Fruit fly (Drosophila melanogaster): ENCODE data around the gene CG32374.

Gene CG32374

DNA sequence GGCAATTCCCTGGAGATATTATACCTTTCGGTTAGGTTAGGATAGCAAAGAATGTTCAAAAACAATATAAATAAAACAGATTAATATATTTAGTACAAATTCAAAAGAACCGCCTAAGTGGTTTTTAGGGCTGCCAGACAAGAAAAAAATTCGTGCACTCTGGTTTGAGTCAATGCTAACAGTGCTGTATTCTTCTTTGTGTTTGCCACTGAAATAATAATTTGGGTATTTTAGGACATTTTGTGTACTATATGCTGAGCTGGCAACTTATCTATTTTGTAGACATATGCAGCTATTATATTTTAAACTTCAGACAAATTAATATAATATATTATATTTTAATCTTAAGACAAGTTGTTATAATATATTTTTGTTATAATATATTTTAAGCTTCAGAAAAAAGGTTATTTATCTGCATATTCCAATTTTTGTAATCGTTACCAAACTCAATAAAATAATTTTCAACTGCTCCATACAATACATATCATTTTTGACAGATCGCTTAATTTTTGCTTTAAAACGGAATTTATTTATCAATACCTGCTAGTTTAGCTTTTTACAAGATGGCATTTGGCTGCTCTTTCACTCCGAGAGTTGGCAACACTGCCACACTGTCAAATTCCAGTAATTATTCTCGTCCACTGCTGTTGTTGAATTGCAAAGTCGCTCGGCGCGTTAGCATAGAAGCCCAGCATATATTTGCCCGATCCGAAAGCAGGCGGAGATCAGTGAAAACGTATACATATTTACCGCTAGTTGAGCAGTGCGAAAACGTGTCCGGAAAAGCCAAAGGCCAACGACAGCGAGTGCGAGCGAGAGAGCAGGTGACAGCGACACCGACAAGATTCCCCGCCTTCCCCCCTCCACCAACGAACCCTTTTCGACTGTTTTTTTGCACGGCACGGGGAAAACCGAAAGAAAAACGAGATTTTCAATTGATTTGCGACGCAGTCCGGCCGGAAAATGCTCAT lies 30.3 kb downstream of the CG32374 start, which contains the start of gene CG7546 (continued):
- 0 out of 3 replicates have a peak, but pooled peaks have one; percentile 21 for TF ChIP-seq ci (GFP tag; IDR thresholded peaks at IDR 0.05)
- peak; percentile 20 for TF ChIP-seq CG8388 (GFP tag; optimal IDR thresholded peaks at IDR 0.05)
- no peak for TF ChIP-seq Trl (optimal IDR thresholded peaks at IDR 0.05)
- TF ChIP-seq Trl (GFP tag; optimal IDR thresholded peaks at IDR 0.05), result no peak
- TF ChIP-seq ken (GFP tag; IDR thresholded peaks at IDR 0.05), result 0 out of 3 replicates have a peak, but pooled peaks have one; percentile 15
- TF ChIP-seq Sin3A (optimal IDR thresholded peaks at IDR 0.05), result peak; percentile 9
- TF ChIP-seq Vsx1 (GFP tag; optimal IDR thresholded peaks at IDR 0.05), result no peak
- TF ChIP-seq Bdp1 (GFP tag; optimal IDR thresholded peaks at IDR 0.05), result no peak
- TF ChIP-seq CG10654 (GFP tag; optimal IDR thresholded peaks at IDR 0.05), result no peak
- no peak for TF ChIP-seq B-H2 (GFP tag; optimal IDR thresholded peaks at IDR 0.05)
- peak; percentile 9 for TF ChIP-seq D (optimal IDR thresholded peaks at IDR 0.05)
- TF ChIP-seq D (GFP tag; optimal IDR thresholded peaks at IDR 0.05), result no peak
- TF ChIP-seq ems (GFP tag; optimal IDR thresholded peaks at IDR 0.05), result no peak
- TF ChIP-seq Oaz (GFP tag; IDR thresholded peaks at IDR 0.05), result no peak
- no peak for TF ChIP-seq Sox100B (GFP tag; optimal IDR thresholded peaks at IDR 0.05)
- TF ChIP-seq Six4 (GFP tag; optimal IDR thresholded peaks at IDR 0.05), result no peak
- no peak for TF ChIP-seq CG12299 (tag; optimal IDR thresholded peaks at IDR 0.05)
- TF ChIP-seq CG17186 (GFP tag; optimal IDR thresholded peaks at IDR 0.05), result no peak
- TF ChIP-seq ab (GFP tag; optimal IDR thresholded peaks at IDR 0.05), result no peak
- no peak for TF ChIP-seq H15 (GFP tag; IDR thresholded peaks at IDR 0.05)
- TF ChIP-seq CG13894 (tag; optimal IDR thresholded peaks at IDR 0.05), result no peak
- TF ChIP-seq CG11093 (GFP tag; IDR thresholded peaks at IDR 0.05), result no peak
- TF ChIP-seq CG32532 (GFP tag; IDR thresholded peaks at IDR 0.05), result peak; percentile 50
- TF ChIP-seq sens-2 (GFP tag; IDR thresholded peaks at IDR 0.05), result no peak
- TF ChIP-seq Pdp1 (GFP tag; optimal IDR thresholded peaks at IDR 0.05), result peak in 1 of 2 experiments; percentile 21
- peak; percentile 10 for TF ChIP-seq Chrac-16 (GFP tag; optimal IDR thresholded peaks at IDR 0.05)
- no peak for TF ChIP-seq ATbp (GFP tag; optimal IDR thresholded peaks at IDR 0.05)
- peak; percentile 56 for TF ChIP-seq nmo (GFP tag; optimal IDR thresholded peaks at IDR 0.05)
- TF ChIP-seq CG16815 (GFP tag; optimal IDR thresholded peaks at IDR 0.05), result peak; percentile 6
- TF ChIP-seq tio (GFP tag; optimal IDR thresholded peaks at IDR 0.05), result no peak
- TF ChIP-seq NFAT (GFP tag; IDR thresholded peaks at IDR 0.05), result no peak; the same call in 1 of the 2 replicates
- no peak for TF ChIP-seq pnt (GFP tag; optimal IDR thresholded peaks at IDR 0.05)
- TF ChIP-seq E2f1 (GFP tag; IDR thresholded peaks at IDR 0.05), result 0 out of 2 replicates have a peak, but pooled peaks have one; percentile 14
- no peak for TF ChIP-seq CG2129 (GFP tag; IDR thresholded peaks at IDR 0.05; ENCODE audit: partially characterized antibody)
- peak; percentile 51 for TF ChIP-seq al (GFP tag; IDR thresholded peaks at IDR 0.05)
- TF ChIP-seq CG1603 (tag; optimal IDR thresholded peaks at IDR 0.05), result peak; percentile 36
- no peak for TF ChIP-seq dati (GFP tag; IDR thresholded peaks at IDR 0.05)
- TF ChIP-seq CG8089 (GFP tag; optimal IDR thresholded peaks at IDR 0.05), result no peak
- TF ChIP-seq Dip2 (GFP tag; IDR thresholded peaks at IDR 0.05), result no peak
- no peak for TF ChIP-seq corto (GFP tag; optimal IDR thresholded peaks at IDR 0.05)
- no peak for TF ChIP-seq gce (GFP tag; IDR thresholded peaks at IDR 0.05)
- TF ChIP-seq CG6683 (GFP tag; optimal IDR thresholded peaks at IDR 0.05), result no peak
- no peak for TF ChIP-seq CG12219 (GFP tag; optimal IDR thresholded peaks at IDR 0.05)
- TF ChIP-seq CG8765 (GFP tag; IDR thresholded peaks at IDR 0.05), result no peak
- no peak for TF ChIP-seq cwo (GFP tag; optimal IDR thresholded peaks at IDR 0.05)
- no peak for TF ChIP-seq CG7745 (tag; optimal IDR thresholded peaks at IDR 0.05)
- TF ChIP-seq br (optimal IDR thresholded peaks at IDR 0.05), result no peak
- peak; percentile 54 for TF ChIP-seq Kr (GFP tag; optimal IDR thresholded peaks at IDR 0.05)
- TF ChIP-seq dpn (GFP tag; optimal IDR thresholded peaks at IDR 0.05), result peak in 1 of 2 experiments; percentile 49
- no peak for TF ChIP-seq CG5245 (GFP tag; optimal IDR thresholded peaks at IDR 0.05)

Data from whole organism, embryonic.